Fruit fly (Drosophila melanogaster): ENCODE results near the gene Dhrs4.

Gene Dhrs4

dm6 chr3L:5182994-5183566, 41.6 kb upstream of the Dhrs4 start (continued):
- peak; percentile 2 for TF ChIP-seq CG11902 (GFP tag; optimal IDR thresholded peaks at IDR 0.05)
- TF ChIP-seq Hr4 (GFP tag; optimal IDR thresholded peaks at IDR 0.05), result peak; percentile 10
- TF ChIP-seq CG8632 (GFP tag; optimal IDR thresholded peaks at IDR 0.05), result peak; percentile 31
- TF ChIP-seq CG6792 (GFP tag; optimal IDR thresholded peaks at IDR 0.05), result peak; percentile 19
- no peak for TF ChIP-seq lz (GFP tag; optimal IDR thresholded peaks at IDR 0.05)
- TF ChIP-seq spab (GFP tag; optimal IDR thresholded peaks at IDR 0.05), result no peak
- no peak for TF ChIP-seq CG6808 (GFP tag; optimal IDR thresholded peaks at IDR 0.05)
- TF ChIP-seq acj6 (GFP tag; optimal IDR thresholded peaks at IDR 0.05), result peak; percentile 66
- no peak for TF ChIP-seq CG11294 (GFP tag; IDR thresholded peaks at IDR 0.05)
- TF ChIP-seq Eip78C (GFP tag), result peak; percentile 73
- TF ChIP-seq achi (GFP tag; optimal IDR thresholded peaks at IDR 0.05), result peak; percentile 20
- no peak for TF ChIP-seq CG7368 (GFP tag; optimal IDR thresholded peaks at IDR 0.05)
- 0 out of 3 replicates have a peak, but pooled peaks have one; percentile 9 for TF ChIP-seq eg (GFP tag; IDR thresholded peaks at IDR 0.05)
- TF ChIP-seq Smox (GFP tag; optimal IDR thresholded peaks at IDR 0.05), result peak; percentile 55
- peak; percentile 33 for TF ChIP-seq Ets96B (tag; optimal IDR thresholded peaks at IDR 0.05)
- TF ChIP-seq pdm3 (GFP tag; optimal IDR thresholded peaks at IDR 0.05), result peak; percentile 54
- TF ChIP-seq fkh (GFP tag; optimal IDR thresholded peaks at IDR 0.05), result no peak
- TF ChIP-seq CG11762 (GFP tag; optimal IDR thresholded peaks at IDR 0.05; ENCODE audit: insufficient read depth), result peak; percentile 26
- no peak for TF ChIP-seq Blimp-1 (GFP tag; optimal IDR thresholded peaks at IDR 0.05)
- TF ChIP-seq Sox102F (GFP tag; optimal IDR thresholded peaks at IDR 0.05), result peak; percentile 40
- TF ChIP-seq Hr39 (GFP tag; optimal IDR thresholded peaks at IDR 0.05), result peak; percentile 59
- no peak for TF ChIP-seq CG10631 (GFP tag; optimal IDR thresholded peaks at IDR 0.05)
- peak; percentile 67 for TF ChIP-seq CG6163 (GFP tag; IDR thresholded peaks at IDR 0.05)
- peak; percentile 27 for TF ChIP-seq Sox14 (GFP tag; optimal IDR thresholded peaks at IDR 0.05)
- peak; percentile 25 for TF ChIP-seq CG10669 (GFP tag; optimal IDR thresholded peaks at IDR 0.05)
- no peak for TF ChIP-seq CG16779 (tag; optimal IDR thresholded peaks at IDR 0.05)
- peak; percentile 29 for TF ChIP-seq Sox15 (GFP tag; optimal IDR thresholded peaks at IDR 0.05)
- TF ChIP-seq esn (GFP tag; optimal IDR thresholded peaks at IDR 0.05), result peak; percentile 55
- peak; percentile 33 for TF ChIP-seq cyc (GFP tag; optimal IDR thresholded peaks at IDR 0.05)
- no peak for TF ChIP-seq Gug (GFP tag; IDR thresholded peaks at IDR 0.05)
- TF ChIP-seq Eip75B (GFP tag; optimal IDR thresholded peaks at IDR 0.05), result no peak
- TF ChIP-seq fd59A (GFP tag; optimal IDR thresholded peaks at IDR 0.05), result no peak
- TF ChIP-seq OdsH (GFP tag; optimal IDR thresholded peaks at IDR 0.05), result peak; percentile 59

- TF ChIP-seq CG8119 (GFP tag; IDR thresholded peaks at IDR 0.05) (0 out of 3 replicates have a peak, but pooled peaks have one; percentile 21), CG10631 (GFP tag; optimal IDR thresholded peaks at IDR 0.05) (peak; percentile 22), spab (GFP tag; optimal IDR thresholded peaks at IDR 0.05) (peak; percentile 29), CG34406 (GFP tag; optimal IDR thresholded peaks at IDR 0.05) (peak; percentile 26), dac (GFP tag; optimal IDR thresholded peaks at IDR 0.05) (no peak), fd59A (GFP tag; optimal IDR thresholded peaks at IDR 0.05) (no peak), Hr38 (GFP tag; optimal IDR thresholded peaks at IDR 0.05) (no peak), CG3032 (tag; optimal IDR thresholded peaks at IDR 0.05) (peak; percentile 20), achi (GFP tag; optimal IDR thresholded peaks at IDR 0.05) (peak; percentile 47), lz (GFP tag; optimal IDR thresholded peaks at IDR 0.05) (peak; percentile 23), CG11762 (GFP tag; optimal IDR thresholded peaks at IDR 0.05; ENCODE audit: insufficient read depth) (no peak), Eip75B (GFP tag; optimal IDR thresholded peaks at IDR 0.05) (peak; percentile 32), dsx (GFP tag; optimal IDR thresholded peaks at IDR 0.05; ENCODE audit: poor library complexity, severe bottlenecking) (no peak), Eip78C (GFP tag) (peak; percentile 86), CG31627 (GFP tag; optimal IDR thresholded peaks at IDR 0.05) (peak; percentile 52), cyc (GFP tag; optimal IDR thresholded peaks at IDR 0.05) (peak; percentile 7), svp (GFP tag) (peak; percentile 69), Hr39 (GFP tag; optimal IDR thresholded peaks at IDR 0.05) (peak; percentile 30), CG1621 (tag; optimal IDR thresholded peaks at IDR 0.05) (no peak), CG11294 (GFP tag; IDR thresholded peaks at IDR 0.05) (no peak), CG32006 (GFP tag; optimal IDR thresholded peaks at IDR 0.05) (peak; percentile 34), Ets21C (GFP tag; optimal IDR thresholded peaks at IDR 0.05) (peak; percentile 16), Eip93F (GFP tag; optimal IDR thresholded peaks at IDR 0.05) (no peak), Ets96B (tag; optimal IDR thresholded peaks at IDR 0.05) (peak; percentile 20), CG15336 (GFP tag; IDR thresholded peaks at IDR 0.05) (peak; percentile 33; the same call in 1 of the 2 replicates), fd85E (GFP tag; optimal IDR thresholded peaks at IDR 0.05) (no peak), Gug (GFP tag; IDR thresholded peaks at IDR 0.05) (no peak), CG8319 (GFP tag; optimal IDR thresholded peaks at IDR 0.05) (peak; percentile 44)
Observed at dm6 chr3L:5182255-5182993, 41.0 kb upstream of the Dhrs4 start.

Data from whole organism, prepupa.